Fruit fly (Drosophila melanogaster): ENCODE data around the gene Hcs.

Gene Hcs

DNA sequence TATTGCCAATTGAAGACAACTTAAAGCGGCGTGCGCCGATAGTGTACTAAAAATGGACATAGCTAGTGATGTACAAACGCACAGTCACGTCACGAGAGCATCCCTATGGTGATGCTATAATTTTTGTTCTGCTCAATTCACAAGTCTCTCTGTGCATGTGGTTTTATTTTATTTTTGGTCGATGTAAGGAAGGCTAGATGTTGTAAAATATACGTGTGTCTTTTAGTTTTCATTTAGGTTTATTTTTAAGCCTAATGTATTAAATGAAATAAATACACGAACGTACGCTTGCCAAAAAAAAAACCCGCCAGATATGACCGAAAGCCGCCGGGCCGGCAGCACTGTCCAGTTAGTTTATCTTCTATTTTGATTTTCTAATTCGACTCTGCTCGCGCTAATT lies at the start of gene Hcs, which contains the start of the genes CG45100 and HDAC3 (continued):
- TF ChIP-seq CG12659 (GFP tag; optimal IDR thresholded peaks at IDR 0.05): peak; percentile 43
- no peak for TF ChIP-seq pfk (GFP tag; optimal IDR thresholded peaks at IDR 0.05)
- peak; percentile 52 for TF ChIP-seq CG9215 (GFP tag; IDR thresholded peaks at IDR 0.05)
- TF ChIP-seq Elba2 (GFP tag; optimal IDR thresholded peaks at IDR 0.05): peak; percentile 79
- TF ChIP-seq al (GFP tag; IDR thresholded peaks at IDR 0.05): peak; percentile 11; the same call in 1 of the 2 replicates
- no peak for TF ChIP-seq lab (GFP tag; optimal IDR thresholded peaks at IDR 0.05)
- TF ChIP-seq mam (GFP tag; optimal IDR thresholded peaks at IDR 0.05): peak; percentile 69
- TF ChIP-seq bowl (GFP tag; IDR thresholded peaks at IDR 0.05): no peak
- TF ChIP-seq row (GFP tag; IDR thresholded peaks at IDR 0.05): peak; percentile 97
- no peak; the same call in 2 of the 3 replicates for TF ChIP-seq dysf (GFP tag; IDR thresholded peaks at IDR 0.05)
- TF ChIP-seq CG7839 (tag; optimal IDR thresholded peaks at IDR 0.05): no peak
- peak; percentile 4 for TF ChIP-seq CG8089 (GFP tag; optimal IDR thresholded peaks at IDR 0.05)
- no peak for TF ChIP-seq CG11093 (GFP tag; IDR thresholded peaks at IDR 0.05)
- peak; percentile 56; the same call in 1 of the 2 replicates for TF ChIP-seq NFAT (GFP tag; IDR thresholded peaks at IDR 0.05)
- TF ChIP-seq CG7987 (GFP tag; optimal IDR thresholded peaks at IDR 0.05): no peak
- no peak for TF ChIP-seq NC2α (GFP tag; optimal IDR thresholded peaks at IDR 0.05)
- TF ChIP-seq odd (GFP tag; optimal IDR thresholded peaks at IDR 0.05): no peak
- no peak for TF ChIP-seq CG5180 (GFP tag; optimal IDR thresholded peaks at IDR 0.05)
- no peak for TF ChIP-seq twi (tag; optimal IDR thresholded peaks at IDR 0.05)
- no peak for TF ChIP-seq CG4360 (GFP tag; IDR thresholded peaks at IDR 0.05)
- TF ChIP-seq CG3726 (GFP tag; IDR thresholded peaks at IDR 0.05): no peak
- peak; percentile 50 for TF ChIP-seq ems (GFP tag; optimal IDR thresholded peaks at IDR 0.05)
- TF ChIP-seq D19B (GFP tag; optimal IDR thresholded peaks at IDR 0.05): no peak
- TF ChIP-seq chinmo (GFP tag; IDR thresholded peaks at IDR 0.05; ENCODE audit: partially characterized antibody): peak; percentile 52; the same call in 1 of the 4 replicates
- no peak for TF ChIP-seq grn (GFP tag; optimal IDR thresholded peaks at IDR 0.05)
- peak; percentile 67 to 97 for TF ChIP-seq insv (GFP tag; optimal IDR thresholded peaks at IDR 0.05)
- TF ChIP-seq Taf1 (GFP tag; IDR thresholded peaks at IDR 0.05): no peak
- TF ChIP-seq ERR (GFP tag; optimal IDR thresholded peaks at IDR 0.05): peak; percentile 11
- no peak for TF ChIP-seq cas (GFP tag; IDR thresholded peaks at IDR 0.05)
- TF ChIP-seq CG12104 (GFP tag; optimal IDR thresholded peaks at IDR 0.05): peak; percentile 2
- TF ChIP-seq CG12236 (GFP tag; optimal IDR thresholded peaks at IDR 0.05): no peak
- no peak; the same call in 1 of the 2 replicates for TF ChIP-seq klu (GFP tag; IDR thresholded peaks at IDR 0.05)
- peak; percentile 34 for TF ChIP-seq CG12942 (GFP tag; optimal IDR thresholded peaks at IDR 0.05)
- TF ChIP-seq CG2199 (GFP tag; IDR thresholded peaks at IDR 0.05): no peak
- TF ChIP-seq CG11696 (GFP tag; IDR thresholded peaks at IDR 0.05): no peak
- TF ChIP-seq Meics (GFP tag; optimal IDR thresholded peaks at IDR 0.05): no peak
- peak; percentile 49 for TF ChIP-seq gfzf (GFP tag; optimal IDR thresholded peaks at IDR 0.05)
- TF ChIP-seq CG18764 (GFP tag; optimal IDR thresholded peaks at IDR 0.05): no peak
- TF ChIP-seq croc (GFP tag; conservative IDR thresholded peaks at IDR 0.05): no peak
- TF ChIP-seq lola (GFP tag; optimal IDR thresholded peaks at IDR 0.05): peak in 1 of 3 experiments; percentile 40
- TF ChIP-seq dan (GFP tag; IDR thresholded peaks at IDR 0.05): no peak
- TF ChIP-seq caup (GFP tag; optimal IDR thresholded peaks at IDR 0.05; ENCODE audit: severe bottlenecking): no peak
- no peak for TF ChIP-seq CG11695 (GFP tag; IDR thresholded peaks at IDR 0.05)
- no peak for TF ChIP-seq nom (GFP tag; optimal IDR thresholded peaks at IDR 0.05)
- peak; percentile 23 for TF ChIP-seq da (GFP tag; optimal IDR thresholded peaks at IDR 0.05)
- TF ChIP-seq CG9817 (tag; optimal IDR thresholded peaks at IDR 0.05): peak; percentile 61
- TF ChIP-seq Stat92E (GFP tag; optimal IDR thresholded peaks at IDR 0.05): no peak
- TF ChIP-seq CG32772 (GFP tag; IDR thresholded peaks at IDR 0.05): 0 out of 2 replicates have a peak, but pooled peaks have one; percentile 19
- TF ChIP-seq CG15479 (GFP tag; optimal IDR thresholded peaks at IDR 0.05): peak; percentile 29
- no peak for TF ChIP-seq CG17568 (GFP tag; optimal IDR thresholded peaks at IDR 0.05)
- TF ChIP-seq sens (GFP tag): peak; percentile 92

Measured in whole organism, embryonic.